Fruit fly (Drosophila melanogaster): Measurements from ENCODE around the gene Brr2.

The Brr2 gene

dm6 chr3L:16002116-16002716, 34.5 kb upstream of the Brr2 start:
- TF ChIP-seq psq (optimal IDR thresholded peaks at IDR 0.05) (no peak), pan (optimal IDR thresholded peaks at IDR 0.05) (no peak), EcR (GFP tag; optimal IDR thresholded peaks at IDR 0.05) (no peak), Dll (optimal IDR thresholded peaks at IDR 0.05) (no peak), usp (GFP tag; optimal IDR thresholded peaks at IDR 0.05) (no peak), CG8478 (optimal IDR thresholded peaks at IDR 0.05) (no peak)

dm6 chr3L:16001164-16001679, 33.5 kb upstream of the Brr2 start:
- TF ChIP-seq usp (GFP tag; optimal IDR thresholded peaks at IDR 0.05): no peak
- no peak for TF ChIP-seq CG8478 (optimal IDR thresholded peaks at IDR 0.05)
- TF ChIP-seq EcR (GFP tag; optimal IDR thresholded peaks at IDR 0.05): no peak
- TF ChIP-seq pan (optimal IDR thresholded peaks at IDR 0.05): no peak
- no peak for TF ChIP-seq Dll (optimal IDR thresholded peaks at IDR 0.05)
- no peak for TF ChIP-seq psq (optimal IDR thresholded peaks at IDR 0.05)

dm6 chr3L:15999358-16000005, 31.8 kb upstream of the Brr2 start:
- TF ChIP-seq CG8478 (optimal IDR thresholded peaks at IDR 0.05) (no peak), pan (optimal IDR thresholded peaks at IDR 0.05) (no peak), EcR (GFP tag; optimal IDR thresholded peaks at IDR 0.05) (no peak), Dll (optimal IDR thresholded peaks at IDR 0.05) (no peak), usp (GFP tag; optimal IDR thresholded peaks at IDR 0.05) (no peak), psq (optimal IDR thresholded peaks at IDR 0.05) (no peak)

dm6 chr3L:15998217-15998616, 30.5 kb upstream of the Brr2 start:
- no peak for TF ChIP-seq EcR (GFP tag; optimal IDR thresholded peaks at IDR 0.05)
- TF ChIP-seq psq (optimal IDR thresholded peaks at IDR 0.05): no peak
- TF ChIP-seq usp (GFP tag; optimal IDR thresholded peaks at IDR 0.05): no peak
- no peak for TF ChIP-seq Dll (optimal IDR thresholded peaks at IDR 0.05)
- no peak for TF ChIP-seq CG8478 (optimal IDR thresholded peaks at IDR 0.05)
- TF ChIP-seq pan (optimal IDR thresholded peaks at IDR 0.05): no peak

- TF ChIP-seq CG8478 (optimal IDR thresholded peaks at IDR 0.05): no peak
- TF ChIP-seq Dll (optimal IDR thresholded peaks at IDR 0.05): no peak
- TF ChIP-seq pan (optimal IDR thresholded peaks at IDR 0.05): no peak
- TF ChIP-seq usp (GFP tag; optimal IDR thresholded peaks at IDR 0.05): no peak
- no peak for TF ChIP-seq EcR (GFP tag; optimal IDR thresholded peaks at IDR 0.05)
- TF ChIP-seq psq (optimal IDR thresholded peaks at IDR 0.05): no peak
These were observed 28.3 kb upstream of the Brr2 start for dm6 chr3L:15996019-15996418.

dm6 chr3L:15988039-15988546, 20.4 kb upstream of the Brr2 start, which contains the start of gene Hip14:
Gene Hip14 (plus strand): TSS chr3L:15988236.
- TF ChIP-seq EcR (GFP tag; optimal IDR thresholded peaks at IDR 0.05) (no peak), Dll (optimal IDR thresholded peaks at IDR 0.05) (no peak), CG8478 (optimal IDR thresholded peaks at IDR 0.05) (no peak), psq (optimal IDR thresholded peaks at IDR 0.05) (no peak), pan (optimal IDR thresholded peaks at IDR 0.05) (no peak), usp (GFP tag; optimal IDR thresholded peaks at IDR 0.05) (no peak)

dm6 chr3L:15987635-15988034, 20.0 kb upstream of the Brr2 start, which contains the start of gene PolD1:
Gene PolD1 (minus strand): TSS chr3L:15987815.
- TF ChIP-seq pan (optimal IDR thresholded peaks at IDR 0.05) (no peak), Dll (optimal IDR thresholded peaks at IDR 0.05) (no peak), usp (GFP tag; optimal IDR thresholded peaks at IDR 0.05) (no peak), CG8478 (optimal IDR thresholded peaks at IDR 0.05) (no peak), psq (optimal IDR thresholded peaks at IDR 0.05) (no peak), EcR (GFP tag; optimal IDR thresholded peaks at IDR 0.05) (no peak)

- TF ChIP-seq EcR (GFP tag; optimal IDR thresholded peaks at IDR 0.05) (no peak), usp (GFP tag; optimal IDR thresholded peaks at IDR 0.05) (no peak), pan (optimal IDR thresholded peaks at IDR 0.05) (no peak), psq (optimal IDR thresholded peaks at IDR 0.05) (no peak), CG8478 (optimal IDR thresholded peaks at IDR 0.05) (no peak)
These were observed 15.2 kb upstream of the Brr2 start, which contains the start of the genes brm and Arl1 for dm6 chr3L:15982783-15983432. Gene brm (minus strand): TSS chr3L:15982869. Gene Arl1 (plus strand): TSS chr3L:15983135.

- TF ChIP-seq Dll (optimal IDR thresholded peaks at IDR 0.05) (no peak), psq (optimal IDR thresholded peaks at IDR 0.05) (no peak), usp (GFP tag; optimal IDR thresholded peaks at IDR 0.05) (no peak), CG8478 (optimal IDR thresholded peaks at IDR 0.05) (no peak), pan (optimal IDR thresholded peaks at IDR 0.05) (no peak), EcR (GFP tag; optimal IDR thresholded peaks at IDR 0.05) (no peak)
These were observed 14.5 kb upstream of the Brr2 start for dm6 chr3L:15982148-15982547.

- TF ChIP-seq CG8478 (optimal IDR thresholded peaks at IDR 0.05) (no peak), usp (GFP tag; optimal IDR thresholded peaks at IDR 0.05) (no peak), pan (optimal IDR thresholded peaks at IDR 0.05) (no peak), EcR (GFP tag; optimal IDR thresholded peaks at IDR 0.05) (no peak), Dll (optimal IDR thresholded peaks at IDR 0.05) (no peak), psq (optimal IDR thresholded peaks at IDR 0.05) (no peak)
These were observed 13.7 kb upstream of the Brr2 start for dm6 chr3L:15981403-15981802.

- no peak for TF ChIP-seq CG8478 (optimal IDR thresholded peaks at IDR 0.05)
- no peak for TF ChIP-seq EcR (GFP tag; optimal IDR thresholded peaks at IDR 0.05)
- no peak for TF ChIP-seq pan (optimal IDR thresholded peaks at IDR 0.05)
- TF ChIP-seq usp (GFP tag; optimal IDR thresholded peaks at IDR 0.05): no peak
- TF ChIP-seq Dll (optimal IDR thresholded peaks at IDR 0.05): no peak
- no peak for TF ChIP-seq psq (optimal IDR thresholded peaks at IDR 0.05)
These were observed 12.2 kb upstream of the Brr2 start, which contains the start of gene CG17027 for dm6 chr3L:15979912-15980311. Gene CG17027 (plus strand): TSS chr3L:15980100.

Measured in whole organism.